Fruit fly (Drosophila melanogaster): ENCODE measurements around the gene Ulp1.
A peak's percentile ranks its signal among the peaks of the same experiment; 100 is the strongest.

Gene Ulp1

dm6 chrX:19247200-19248052 lies 39.4 kb upstream of the Ulp1 start, which contains the start of gene CG7992 (continued):
- TF ChIP-seq CG13775 (GFP tag; optimal IDR thresholded peaks at IDR 0.05) (peak; percentile 51), sug (tag; optimal IDR thresholded peaks at IDR 0.05) (peak; percentile 81), pnt (GFP tag; optimal IDR thresholded peaks at IDR 0.05) (peak; percentile 46), HLH3B (GFP tag; IDR thresholded peaks at IDR 0.05) (peak; percentile 45; the same call in 1 of the 2 replicates), gce (GFP tag; IDR thresholded peaks at IDR 0.05) (no peak), CG8478 (optimal IDR thresholded peaks at IDR 0.05) (no peak), HLH54F (GFP tag; optimal IDR thresholded peaks at IDR 0.05) (peak; percentile 40), CG7928 (GFP tag; optimal IDR thresholded peaks at IDR 0.05) (no peak), org-1 (GFP tag; optimal IDR thresholded peaks at IDR 0.05) (peak; percentile 63), nom (GFP tag; optimal IDR thresholded peaks at IDR 0.05) (no peak), Hmr (GFP tag; optimal IDR thresholded peaks at IDR 0.05) (peak; percentile 75), NK7.1 (GFP tag; optimal IDR thresholded peaks at IDR 0.05) (peak; percentile 28), CG13894 (tag; optimal IDR thresholded peaks at IDR 0.05) (peak; percentile 4), sens (GFP tag) (peak; percentile 89), CG6272 (GFP tag; IDR thresholded peaks at IDR 0.05) (no peak), crp (GFP tag; optimal IDR thresholded peaks at IDR 0.05) (peak in 1 of 2 experiments; percentile 9), tio (GFP tag; optimal IDR thresholded peaks at IDR 0.05) (no peak), D (optimal IDR thresholded peaks at IDR 0.05) (no peak), D (GFP tag; optimal IDR thresholded peaks at IDR 0.05) (no peak), Eip74EF (GFP tag; optimal IDR thresholded peaks at IDR 0.05) (no peak), jumu (GFP tag; optimal IDR thresholded peaks at IDR 0.05) (peak; percentile 37), CG8290 (GFP tag; optimal IDR thresholded peaks at IDR 0.05) (no peak), CG8290 (tag; optimal IDR thresholded peaks at IDR 0.05) (no peak), shn (GFP tag; optimal IDR thresholded peaks at IDR 0.05) (peak; percentile 75), fd96Cb (tag; optimal IDR thresholded peaks at IDR 0.05) (peak; percentile 45), onecut (GFP tag; IDR thresholded peaks at IDR 0.05) (no peak; the same call in 1 of the 2 replicates), h (optimal IDR thresholded peaks at IDR 0.05) (no peak), grau (tag; optimal IDR thresholded peaks at IDR 0.05) (peak; percentile 65), dpn (GFP tag; optimal IDR thresholded peaks at IDR 0.05) (peak; percentile 31 to 61), Ssrp (tag; optimal IDR thresholded peaks at IDR 0.05) (peak; percentile 25), toy (GFP tag; IDR thresholded peaks at IDR 0.05) (no peak), zen2 (GFP tag; IDR thresholded peaks at IDR 0.05; ENCODE audit: partially characterized antibody) (no peak), ttk (GFP tag; IDR thresholded peaks at IDR 0.05) (0 out of 2 replicates have a peak, but pooled peaks have one; percentile 23), CG13287 (GFP tag; IDR thresholded peaks at IDR 0.05; ENCODE audit: partially characterized antibody) (no peak), Hsf (GFP tag; optimal IDR thresholded peaks at IDR 0.05) (peak; percentile 58), NfI (GFP tag; optimal IDR thresholded peaks at IDR 0.05) (peak; percentile 49), CG14965 (GFP tag; optimal IDR thresholded peaks at IDR 0.05; ENCODE audit: borderline replicate concordance) (no peak), kni (GFP tag; optimal IDR thresholded peaks at IDR 0.05) (no peak), CG30020 (tag; optimal IDR thresholded peaks at IDR 0.05) (no peak), Abd-B (GFP tag; optimal IDR thresholded peaks at IDR 0.05) (peak; percentile 42), HLHmδ (GFP tag; optimal IDR thresholded peaks at IDR 0.05) (no peak), cg (GFP tag; optimal IDR thresholded peaks at IDR 0.05) (no peak), zfh1 (GFP tag; IDR thresholded peaks at IDR 0.05) (no peak), CG2712 (tag; optimal IDR thresholded peaks at IDR 0.05) (peak; percentile 36), corto (GFP tag; optimal IDR thresholded peaks at IDR 0.05) (no peak), gsb-n (tag; optimal IDR thresholded peaks at IDR 0.05) (no peak), CG2678 (tag; optimal IDR thresholded peaks at IDR 0.05) (peak; percentile 83), gro (GFP tag; optimal IDR thresholded peaks at IDR 0.05) (peak; percentile 78), CG4820 (GFP tag; optimal IDR thresholded peaks at IDR 0.05) (peak; percentile 48), CG12155 (GFP tag; optimal IDR thresholded peaks at IDR 0.05) (peak; percentile 53)

Measured in whole organism, embryonic.